Fruit fly (Drosophila melanogaster) whole organism, wandering third instar larva: ENCODE results near the gene bun.

Experiments
- Abd-B ChIP-seq: fragments of >200 bp; optimal IDR thresholded peaks from 2 replicates; lab custom pipeline; 2017; ENCODE audit warnings: missing biosample characterization, missing genetic modification characterization
- CG9705 ChIP-seq: fragments of 200-800 bp; sonication (Bioruptor generic); optimal IDR thresholded peaks from 2 replicates; lab custom pipeline; 2018; ENCODE audit warnings: missing biosample characterization, mild to moderate bottlenecking, missing genetic modification characterization
- CrebA ChIP-seq: fragments of 200-800 bp; sonication (Bioruptor generic); optimal IDR thresholded peaks from 2 replicates; lab custom pipeline; 2016; ENCODE audit warnings: missing biosample characterization, mild to moderate bottlenecking, missing genetic modification characterization, borderline replicate concordance
- Dfd ChIP-seq: fragments of >200 bp; optimal IDR thresholded peaks from 2 replicates; lab custom pipeline; 2017; ENCODE audit warnings: missing biosample characterization, missing genetic modification characterization
- GATAd ChIP-seq: sonication (Bioruptor generic); optimal IDR thresholded peaks from 2 replicates; lab custom pipeline; 2016; ENCODE audit warnings: missing biosample characterization, missing genetic modification characterization
- HLH106 ChIP-seq: fragments of 200-800 bp; optimal IDR thresholded peaks from 3 replicates; lab custom pipeline; 2019; ENCODE audit warnings: missing biosample characterization, mild to moderate bottlenecking, missing genetic modification characterization, moderate library complexity
- Hnf4 ChIP-seq: fragments of 200-800 bp; sonication (Bioruptor generic); optimal IDR thresholded peaks from 2 replicates; lab custom pipeline; 2016; ENCODE audit warnings: missing biosample characterization, mild to moderate bottlenecking, missing genetic modification characterization
- Hr78 ChIP-seq: fragments of >200 bp; optimal IDR thresholded peaks from 2 replicates; lab custom pipeline; 2017; ENCODE audit warnings: missing biosample characterization, missing genetic modification characterization
- Hr83 ChIP-seq: fragments of 200-300 bp; sonication (Bioruptor generic); optimal IDR thresholded peaks from 2 replicates; lab custom pipeline; 2016; ENCODE audit warnings: missing biosample characterization, mild to moderate bottlenecking, missing genetic modification characterization, moderate library complexity; ENCODE audit not compliant: poor library complexity, severe bottlenecking
- Jra ChIP-seq: sonication (Bioruptor generic); optimal IDR thresholded peaks from 2 replicates; lab custom pipeline; 2016; ENCODE audit warnings: missing biosample characterization, missing genetic modification characterization
- Mio ChIP-seq: sonication (Bioruptor generic); optimal IDR thresholded peaks from 2 replicates; lab custom pipeline; 2016; ENCODE audit warnings: missing biosample characterization, missing genetic modification characterization
- Myc ChIP-seq: fragments of >200 bp; optimal IDR thresholded peaks from 2 replicates; lab custom pipeline; 2017
- N ChIP-seq: fragments of >200 bp; optimal IDR thresholded peaks from 2 replicates; lab custom pipeline; 2018; ENCODE audit warnings: missing biosample characterization, missing external identifiers, missing genetic modification characterization
- OdsH ChIP-seq: fragments of 200-800 bp; sonication (Bioruptor generic); optimal IDR thresholded peaks from 2 replicates; lab custom pipeline; 2016; ENCODE audit warnings: missing biosample characterization, mild to moderate bottlenecking, missing genetic modification characterization
- Rel ChIP-seq, 2 experiments: fragments of 200-800 bp; sonication (Bioruptor generic) in 1 of 2; optimal IDR thresholded peaks; 2 replicates in 1 of 2; 3 replicates in 1 of 2; lab custom pipeline; 2016 to 2019; ENCODE audit warnings: mild to moderate bottlenecking in 2 of 2, missing biosample characterization in 2 of 2, missing genetic modification characterization in 2 of 2, moderate library complexity in 1 of 2
- Sp1 ChIP-seq: fragments of 200-800 bp; sonication (Bioruptor generic); optimal IDR thresholded peaks from 3 replicates; lab custom pipeline; 2019; ENCODE audit warnings: missing biosample characterization, mild to moderate bottlenecking, missing genetic modification characterization, moderate library complexity
- Vsx2 ChIP-seq: fragments of 200-300, 225-300 bp; sonication (Bioruptor generic); optimal IDR thresholded peaks from 2 replicates; lab custom pipeline; 2018; ENCODE audit warnings: missing biosample characterization, missing genetic modification characterization; ENCODE audit not compliant: partially characterized antibody
- br ChIP-seq: fragments of 200-800 bp; sonication (Bioruptor generic); optimal IDR thresholded peaks from 2 replicates; lab custom pipeline; 2016; ENCODE audit warnings: missing biosample characterization, missing genetic modification characterization
- brk ChIP-seq: fragments of 200-800 bp; sonication (Bioruptor generic); optimal IDR thresholded peaks from 2 replicates; lab custom pipeline; 2016; ENCODE audit warnings: missing biosample characterization, mild to moderate bottlenecking, missing genetic modification characterization
- dl ChIP-seq, 2 experiments: fragments of 175-275, 200-275 bp in 1 of 2; fragments of 200-275 bp in 1 of 2; sonication (Bioruptor generic); optimal IDR thresholded peaks; lab custom pipeline; 2018; ENCODE audit warnings: mild to moderate bottlenecking in 2 of 2, missing biosample characterization in 2 of 2, missing genetic modification characterization in 2 of 2, moderate library complexity in 2 of 2; ENCODE audit not compliant: partially characterized antibody in 2 of 2, insufficient read depth in 1 of 2
- dmrt93B ChIP-seq: fragments of 200-800 bp; sonication (Bioruptor generic); optimal IDR thresholded peaks from 2 replicates; lab custom pipeline; 2018; ENCODE audit warnings: missing biosample characterization, mild to moderate bottlenecking, missing genetic modification characterization
- dsf ChIP-seq: sonication (Bioruptor generic); optimal IDR thresholded peaks from 2 replicates; lab custom pipeline; 2016; ENCODE audit warnings: missing biosample characterization, missing genetic modification characterization, borderline replicate concordance
- ey ChIP-seq: fragments of 200-800 bp; sonication (Bioruptor generic); optimal IDR thresholded peaks from 2 replicates; lab custom pipeline; 2016; ENCODE audit warnings: missing biosample characterization, missing genetic modification characterization
- foxo ChIP-seq, 2 experiments: fragments of 200-800 bp; sonication (Bioruptor generic); optimal IDR thresholded peaks; 2 replicates in 1 of 2; 3 replicates in 1 of 2; lab custom pipeline; 2016 to 2017; ENCODE audit warnings: missing biosample characterization in 2 of 2, missing genetic modification characterization in 2 of 2
- fru ChIP-seq: fragments of 200-800 bp; sonication (Bioruptor generic); optimal IDR thresholded peaks from 3 replicates; lab custom pipeline; 2016; ENCODE audit warnings: missing biosample characterization, mild to moderate bottlenecking, missing genetic modification characterization
- h ChIP-seq: fragments of 200-800 bp; sonication (Bioruptor generic); optimal IDR thresholded peaks from 3 replicates; lab custom pipeline; 2016; ENCODE audit warnings: missing biosample characterization, mild to moderate bottlenecking, missing genetic modification characterization
- jim ChIP-seq: fragments of 175-275, 200-325 bp; sonication (Bioruptor generic); optimal IDR thresholded peaks from 2 replicates; lab custom pipeline; 2016; ENCODE audit warnings: missing biosample characterization, mild to moderate bottlenecking, missing genetic modification characterization
- lola ChIP-seq: fragments of >200 bp; optimal IDR thresholded peaks from 2 replicates; lab custom pipeline; 2017; ENCODE audit warnings: missing biosample characterization, missing genetic modification characterization
- pan ChIP-seq: fragments of >200 bp; optimal IDR thresholded peaks from 2 replicates; lab custom pipeline; 2017
- psq ChIP-seq: fragments of 200-800 bp; sonication (Bioruptor generic); optimal IDR thresholded peaks from 3 replicates; lab custom pipeline; 2017; ENCODE audit warnings: missing biosample characterization, mild to moderate bottlenecking, missing genetic modification characterization, moderate library complexity
- rgr ChIP-seq: fragments of 200-800 bp; sonication (Bioruptor generic); optimal IDR thresholded peaks from 3 replicates; lab custom pipeline; 2016; ENCODE audit warnings: missing biosample characterization, mild to moderate bottlenecking, missing genetic modification characterization
- sage ChIP-seq: fragments of 200-800 bp; sonication (Bioruptor generic); optimal IDR thresholded peaks from 2 replicates; lab custom pipeline; 2016; ENCODE audit warnings: missing biosample characterization, mild to moderate bottlenecking, missing genetic modification characterization
- sv ChIP-seq: fragments of 200-800 bp; sonication (Bioruptor generic); optimal IDR thresholded peaks from 3 replicates; lab custom pipeline; 2016; ENCODE audit warnings: missing biosample characterization, missing genetic modification characterization
- tai ChIP-seq: sonication (Bioruptor generic); optimal IDR thresholded peaks from 2 replicates; lab custom pipeline; 2016; ENCODE audit warnings: missing biosample characterization, missing genetic modification characterization
- usp ChIP-seq: fragments of >200 bp; optimal IDR thresholded peaks from 2 replicates; lab custom pipeline; 2017; ENCODE audit warnings: missing biosample characterization, missing genetic modification characterization
- woc ChIP-seq: sonication (Bioruptor generic); optimal IDR thresholded peaks from 2 replicates; lab custom pipeline; 2016; ENCODE audit warnings: missing biosample characterization, mild to moderate bottlenecking, missing genetic modification characterization

Gene bun

dm6 chr2L:12480846-12481245, 65.6 kb downstream of the bun start:
- TF ChIP-seq dl (GFP tag; optimal IDR thresholded peaks at IDR 0.05; lab: Kevin White, UChicago; ENCODE audit: insufficient read depth in 1 of 2, partially characterized antibody in 2 of 2) (no peak), Hr83 (GFP tag; lab: Kevin White, UChicago) (no peak), psq (GFP tag; lab: Kevin White, UChicago) (peak; percentile 23)
- TF ChIP-seq, all 38 proteins: peak for 1

DNA sequence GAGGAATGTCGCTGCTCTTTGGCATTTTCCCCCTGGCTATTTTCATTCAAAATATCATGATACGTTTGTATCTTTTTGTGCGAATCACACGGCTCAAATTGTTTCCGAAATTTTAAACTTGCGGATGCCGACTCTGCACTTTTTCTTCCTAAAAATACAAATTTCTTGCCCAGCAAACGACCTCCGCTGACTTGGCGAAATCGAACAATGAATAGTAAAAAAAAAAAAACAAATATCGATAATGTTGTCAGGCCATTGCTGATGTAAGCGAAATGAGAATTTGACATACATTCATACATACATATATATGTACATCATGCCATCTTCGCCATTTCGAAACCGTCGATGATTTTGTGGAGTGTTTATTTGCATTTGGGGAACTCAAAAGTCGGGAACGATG, 66.4 kb downstream of the bun start:
- TF ChIP-seq psq (GFP tag; lab: Kevin White, UChicago): no peak
- TF ChIP-seq Vsx2: no peak
- TF ChIP-seq tai (GFP tag; lab: Kevin White, UChicago): no peak
- TF ChIP-seq sage (GFP tag; lab: Kevin White, UChicago): no peak
- no peak for TF ChIP-seq rgr (GFP tag; lab: Kevin White, UChicago)
- no peak for TF ChIP-seq Hr83 (GFP tag; lab: Kevin White, UChicago)
- TF ChIP-seq woc: no peak
- TF ChIP-seq HLH106: no peak
- TF ChIP-seq pan: no peak
- no peak for TF ChIP-seq Myc
- no peak for TF ChIP-seq Abd-B (GFP tag; lab: Kevin White, UChicago)
- no peak for TF ChIP-seq Sp1 (GFP tag; lab: Kevin White, UChicago)
- no peak for TF ChIP-seq CrebA (GFP tag; lab: Kevin White, UChicago)
- no peak for TF ChIP-seq Hnf4
- TF ChIP-seq dl (GFP tag; optimal IDR thresholded peaks at IDR 0.05; lab: Kevin White, UChicago; ENCODE audit: insufficient read depth in 1 of 2, partially characterized antibody in 2 of 2): no peak
- no peak for TF ChIP-seq fru (GFP tag; lab: Kevin White, UChicago)
- TF ChIP-seq Dfd (GFP tag; lab: Kevin White, UChicago): no peak
- no peak for TF ChIP-seq sv (GFP tag; lab: Kevin White, UChicago)
- TF ChIP-seq, all 38 proteins: peak for 0

- TF ChIP-seq foxo (GFP tag; optimal IDR thresholded peaks at IDR 0.05; lab: Kevin White, UChicago) (no peak), Dfd (GFP tag; lab: Kevin White, UChicago) (no peak), jim (GFP tag; lab: Kevin White, UChicago) (no peak), woc (no peak), dl (GFP tag; optimal IDR thresholded peaks at IDR 0.05; lab: Kevin White, UChicago; ENCODE audit: insufficient read depth in 1 of 2, partially characterized antibody in 2 of 2) (no peak), HLH106 (no peak), dsf (GFP tag; lab: Kevin White, UChicago) (no peak), Sp1 (GFP tag; lab: Kevin White, UChicago) (no peak), fru (GFP tag; lab: Kevin White, UChicago) (no peak), sv (GFP tag; lab: Kevin White, UChicago) (no peak), Hr78 (no peak), Myc (no peak), ey (no peak), Abd-B (GFP tag; lab: Kevin White, UChicago) (no peak), brk (GFP tag; lab: Kevin White, UChicago) (no peak), OdsH (GFP tag; lab: Kevin White, UChicago) (no peak), Vsx2 (no peak), h (GFP tag; lab: Kevin White, UChicago) (no peak)
- TF ChIP-seq, all 38 proteins: peak for 0
Observed at dm6 chr2L:12478494-12478893, 67.9 kb downstream of the bun start.

DNA sequence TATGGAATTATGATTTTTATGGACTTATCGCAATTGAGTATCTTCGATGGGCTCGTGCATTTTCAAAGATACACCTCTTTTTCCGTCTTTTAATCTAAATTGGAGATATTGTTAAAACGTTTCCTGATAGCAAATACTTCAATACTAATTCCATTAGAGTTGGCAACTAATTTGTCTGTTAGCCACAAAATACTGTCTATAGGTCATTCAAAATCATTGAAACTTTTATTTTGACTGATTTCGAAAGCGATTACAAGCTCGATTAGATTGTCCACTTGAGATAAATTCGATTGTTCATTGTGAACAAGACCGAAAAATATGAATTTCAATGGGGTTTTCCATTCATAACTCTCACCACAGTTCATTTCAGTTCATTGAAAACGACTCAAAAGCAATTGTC, 70.3 kb downstream of the bun start:
- no peak for TF ChIP-seq sv (GFP tag; lab: Kevin White, UChicago)
- TF ChIP-seq tai (GFP tag; lab: Kevin White, UChicago): peak; percentile 52
- TF ChIP-seq Vsx2: no peak
- TF ChIP-seq sage (GFP tag; lab: Kevin White, UChicago): no peak
- TF ChIP-seq Myc: no peak
- no peak for TF ChIP-seq Rel (GFP tag; optimal IDR thresholded peaks at IDR 0.05; lab: Kevin White, UChicago)
- TF ChIP-seq Rel (tag; optimal IDR thresholded peaks at IDR 0.05; lab: Kevin White, UChicago): peak; percentile 34
- TF ChIP-seq Hr78: no peak
- TF ChIP-seq lola: no peak
- TF ChIP-seq woc: no peak
- TF ChIP-seq Sp1 (GFP tag; lab: Kevin White, UChicago): no peak
- TF ChIP-seq psq (GFP tag; lab: Kevin White, UChicago): no peak

dm6 chr2L:12475308-12475707, 71.1 kb downstream of the bun start:
- TF ChIP-seq psq (GFP tag; lab: Kevin White, UChicago): peak; percentile 43
- TF ChIP-seq CrebA (GFP tag; lab: Kevin White, UChicago): peak; percentile 82
- TF ChIP-seq br: peak; percentile 49
- TF ChIP-seq sage (GFP tag; lab: Kevin White, UChicago): peak; percentile 64
- TF ChIP-seq Abd-B (GFP tag; lab: Kevin White, UChicago): no peak
- TF ChIP-seq dmrt93B (GFP tag; lab: Kevin White, UChicago): no peak
- no peak for TF ChIP-seq Rel (GFP tag; optimal IDR thresholded peaks at IDR 0.05; lab: Kevin White, UChicago)
- TF ChIP-seq Rel (tag; optimal IDR thresholded peaks at IDR 0.05; lab: Kevin White, UChicago): peak; percentile 79
- peak; percentile 20 for TF ChIP-seq CG9705 (GFP tag; lab: Kevin White, UChicago)
- no peak for TF ChIP-seq Mio (GFP tag; lab: Kevin White, UChicago)
- TF ChIP-seq jim (GFP tag; lab: Kevin White, UChicago): no peak
- TF ChIP-seq Hnf4: peak; percentile 69
- peak; percentile 32 for TF ChIP-seq brk (GFP tag; lab: Kevin White, UChicago)
- TF ChIP-seq h (GFP tag; lab: Kevin White, UChicago): peak; percentile 75
- TF ChIP-seq dsf (GFP tag; lab: Kevin White, UChicago): peak; percentile 2
- TF ChIP-seq Hr78: no peak
- TF ChIP-seq tai (GFP tag; lab: Kevin White, UChicago): peak; percentile 35
- TF ChIP-seq N: no peak
- no peak for TF ChIP-seq Jra (GFP tag; lab: Kevin White, UChicago)
- TF ChIP-seq sv (GFP tag; lab: Kevin White, UChicago): no peak
- TF ChIP-seq Dfd (GFP tag; lab: Kevin White, UChicago): no peak
- no peak for TF ChIP-seq usp
- peak; percentile 35 for TF ChIP-seq fru (GFP tag; lab: Kevin White, UChicago)
- no peak for TF ChIP-seq ey
- TF ChIP-seq Hr83 (GFP tag; lab: Kevin White, UChicago): peak; percentile 59
- TF ChIP-seq woc: no peak
- TF ChIP-seq Vsx2: no peak
- no peak for TF ChIP-seq GATAd (GFP tag; lab: Kevin White, UChicago)
